Fruit fly (Drosophila melanogaster) whole organism, embryonic: ENCODE data around the gene mag.

Experiments used
- Atf-2 ChIP-seq: fragments of 200-800 bp; sonication (Bioruptor generic); optimal IDR thresholded peaks from 2 replicates; lab custom pipeline; 2016; ENCODE audit warnings: missing biosample characterization, missing genetic modification characterization
- CG10979 ChIP-seq: fragments of 200-800 bp; sonication (Bioruptor generic); optimal IDR thresholded peaks from 2 replicates; lab custom pipeline; 2018; ENCODE audit warnings: missing biosample characterization, mild to moderate bottlenecking, missing genetic modification characterization, moderate library complexity
- CG11696 ChIP-seq: fragments of 200-800 bp; sonication (Bioruptor generic); IDR thresholded peaks from 2 replicates; pipeline ENCODE4 v1.3.6; 2022; ENCODE audit warnings: missing biosample characterization, missing genetic modification characterization
- CG15696 ChIP-seq: fragments of 200-800 bp; sonication (Bioruptor generic); optimal IDR thresholded peaks from 2 replicates; lab custom pipeline; 2019; ENCODE audit warnings: missing biosample characterization, mild to moderate bottlenecking, missing genetic modification characterization, moderate library complexity
- CG1603 ChIP-seq: fragments of 200-800 bp; sonication (Bioruptor generic); optimal IDR thresholded peaks from 2 replicates; lab custom pipeline; 2019; ENCODE audit warnings: missing biosample characterization, mild to moderate bottlenecking, missing genetic modification characterization, moderate library complexity
- CG1647 ChIP-seq: fragments of 200-800 bp; sonication (Bioruptor generic); optimal IDR thresholded peaks from 3 replicates; lab custom pipeline; 2016; ENCODE audit warnings: missing biosample characterization, missing genetic modification characterization
- CG16863 ChIP-seq: fragments of 200-800 bp; sonication (Bioruptor generic); optimal IDR thresholded peaks from 3 replicates; lab custom pipeline; 2016; ENCODE audit warnings: missing biosample characterization, missing genetic modification characterization
- CG17612 ChIP-seq: fragments of 200-800 bp; sonication (Bioruptor generic); IDR thresholded peaks from 2 replicates; pipeline ENCODE4 v1.3.6; 2022; ENCODE audit warnings: missing biosample characterization, missing genetic modification characterization
- CG18011 ChIP-seq: fragments of 200-800 bp; sonication (Bioruptor generic); optimal IDR thresholded peaks from 2 replicates; lab custom pipeline; 2017; ENCODE audit warnings: missing biosample characterization, missing genetic modification characterization, mild to moderate bottlenecking, moderate library complexity, missing genotype
- CG18476 ChIP-seq: fragments of 200-800 bp; sonication (Bioruptor generic); optimal IDR thresholded peaks from 2 replicates; lab custom pipeline; 2016; ENCODE audit warnings: missing biosample characterization, mild to moderate bottlenecking, missing genetic modification characterization
- CG2120 ChIP-seq: fragments of 200-800 bp; sonication (Bioruptor generic); optimal IDR thresholded peaks from 3 replicates; lab custom pipeline; 2016; ENCODE audit warnings: missing biosample characterization, missing genetic modification characterization
- CG33557 ChIP-seq: fragments of 200-800 bp; sonication (Bioruptor generic); optimal IDR thresholded peaks from 2 replicates; lab custom pipeline; 2019; ENCODE audit warnings: missing biosample characterization, mild to moderate bottlenecking, missing genetic modification characterization, moderate library complexity
- CG4282 ChIP-seq: fragments of 200-800 bp; sonication (Bioruptor generic); optimal IDR thresholded peaks from 2 replicates; lab custom pipeline; 2016; ENCODE audit warnings: missing biosample characterization, missing genetic modification characterization
- CG4820 ChIP-seq: fragments of 200-800 bp; sonication (Bioruptor generic); optimal IDR thresholded peaks from 3 replicates; lab custom pipeline; 2016; ENCODE audit warnings: missing biosample characterization, missing genetic modification characterization
- CG4854 ChIP-seq: fragments of 200-800 bp; sonication (Bioruptor generic); optimal IDR thresholded peaks from 2 replicates; lab custom pipeline; 2016; ENCODE audit warnings: missing biosample characterization, missing genetic modification characterization, inconsistent platforms
- CG6813 ChIP-seq: fragments of 200-800 bp; sonication (Bioruptor generic); optimal IDR thresholded peaks from 2 replicates; lab custom pipeline; 2017; ENCODE audit warnings: missing biosample characterization, missing genetic modification characterization, mild to moderate bottlenecking, moderate library complexity, missing genetic modification reagents
- CG9609 ChIP-seq: fragments of 200-800 bp; sonication (Bioruptor generic); optimal IDR thresholded peaks from 3 replicates; lab custom pipeline; 2016; ENCODE audit warnings: missing biosample characterization, missing genetic modification characterization
- CG9932 ChIP-seq: fragments of 200-800 bp; sonication (Bioruptor generic); IDR thresholded peaks from 2 replicates; pipeline ENCODE4 v1.3.6; 2022; ENCODE audit warnings: missing biosample characterization, missing genetic modification characterization
- D ChIP-seq, 2 experiments: fragments of 200-800 bp in 1 of 2; fragments of >200 bp in 1 of 2; sonication (Bioruptor generic) in 1 of 2; optimal IDR thresholded peaks; 2 replicates in 1 of 2; 3 replicates in 1 of 2; lab custom pipeline; 2017; ENCODE audit warnings: mild to moderate bottlenecking in 1 of 2, missing biosample characterization in 1 of 2, missing genetic modification characterization in 1 of 2, missing genetic modification reagents in 1 of 2
- Dref ChIP-seq: fragments of 200-800 bp; sonication (Bioruptor generic); IDR thresholded peaks from 2 replicates; pipeline ENCODE4 v1.3.6; 2022; ENCODE audit warnings: missing biosample characterization, missing genetic modification characterization
- Gug ChIP-seq: fragments of 200-800 bp; sonication (Bioruptor generic); IDR thresholded peaks from 4 replicates; pipeline ENCODE4 v1.3.6; 2022; ENCODE audit warnings: missing biosample characterization, missing genetic modification characterization
- HmgZ ChIP-seq: fragments of 200-800 bp; sonication (Bioruptor generic); optimal IDR thresholded peaks from 2 replicates; lab custom pipeline; 2018; ENCODE audit warnings: missing biosample characterization, mild to moderate bottlenecking, missing genetic modification characterization
- Max ChIP-seq: fragments of 200-800 bp; sonication (Bioruptor generic); optimal IDR thresholded peaks from 2 replicates; lab custom pipeline; 2016; ENCODE audit warnings: missing biosample characterization, mild to moderate bottlenecking, missing genetic modification characterization
- Nf-YB ChIP-seq: fragments of 200-800 bp; sonication (Bioruptor generic); optimal IDR thresholded peaks from 3 replicates; lab custom pipeline; 2019; ENCODE audit warnings: missing biosample characterization, mild to moderate bottlenecking, missing genetic modification characterization, moderate library complexity
- NfI ChIP-seq: fragments of 200-800 bp; sonication (Bioruptor generic); optimal IDR thresholded peaks from 3 replicates; lab custom pipeline; 2018; ENCODE audit warnings: missing biosample characterization, mild to moderate bottlenecking, missing genetic modification characterization, moderate library complexity
- Poxn ChIP-seq: fragments of 200-800 bp; sonication (Bioruptor generic); IDR thresholded peaks from 2 replicates; pipeline ENCODE4 v1.3.6; 2022; ENCODE audit warnings: missing biosample characterization, missing genetic modification characterization
- Ptx1 ChIP-seq: fragments of 200-800 bp; sonication (Bioruptor generic); IDR thresholded peaks from 2 replicates; pipeline ENCODE4 v1.3.6; 2022; ENCODE audit warnings: missing biosample characterization, missing genetic modification characterization
- abd-A ChIP-seq: fragments of 200-800 bp; sonication (Bioruptor generic); optimal IDR thresholded peaks from 3 replicates; lab custom pipeline; 2019; ENCODE audit warnings: missing biosample characterization, mild to moderate bottlenecking, missing genetic modification characterization, moderate library complexity
- ac ChIP-seq: fragments of 200-800 bp; sonication (Bioruptor generic); optimal IDR thresholded peaks from 3 replicates; lab custom pipeline; 2017; ENCODE audit warnings: missing biosample characterization, mild to moderate bottlenecking, missing genetic modification characterization
- az2 ChIP-seq: fragments of 200-800 bp; sonication (Bioruptor generic); optimal IDR thresholded peaks from 3 replicates; lab custom pipeline; 2016; ENCODE audit warnings: missing biosample characterization, missing genetic modification characterization
- br ChIP-seq: fragments of >200 bp; optimal IDR thresholded peaks from 2 replicates; lab custom pipeline; 2017
- cato ChIP-seq: fragments of 200-800 bp; sonication (Bioruptor generic); optimal IDR thresholded peaks from 2 replicates; lab custom pipeline; 2016; ENCODE audit warnings: missing biosample characterization, missing genetic modification characterization, borderline replicate concordance
- chm ChIP-seq: fragments of 200-800 bp; sonication (Bioruptor generic); IDR thresholded peaks from 2 replicates; pipeline ENCODE4 v1.3.6; 2022; ENCODE audit warnings: missing biosample characterization, missing genetic modification characterization
- danr ChIP-seq: fragments of 200-800 bp; sonication (Bioruptor generic); IDR thresholded peaks from 2 replicates; pipeline ENCODE4 v1.3.6; 2022; ENCODE audit warnings: missing biosample characterization, missing genetic modification characterization
- ewg ChIP-seq: fragments of 200-800 bp; sonication (Bioruptor generic); optimal IDR thresholded peaks from 3 replicates; lab custom pipeline; 2017; ENCODE audit warnings: mild to moderate bottlenecking, missing biosample characterization, missing genetic modification reagents, missing genetic modification characterization
- fu2 ChIP-seq: fragments of 200-800 bp; sonication (Bioruptor generic); optimal IDR thresholded peaks from 2 replicates; lab custom pipeline; 2016; ENCODE audit warnings: missing biosample characterization, missing genetic modification characterization
- gcm ChIP-seq: fragments of 200-800 bp; sonication (Bioruptor generic); optimal IDR thresholded peaks from 2 replicates; lab custom pipeline; 2019; ENCODE audit warnings: missing biosample characterization, mild to moderate bottlenecking, missing genetic modification characterization, moderate library complexity
- gcm2 ChIP-seq: fragments of 200-800 bp; sonication (Bioruptor generic); optimal IDR thresholded peaks from 2 replicates; lab custom pipeline; 2016; ENCODE audit warnings: missing biosample characterization, missing genetic modification characterization
- gt ChIP-seq: fragments of 200-800 bp; sonication (Bioruptor generic); IDR thresholded peaks from 2 replicates; pipeline ENCODE4 v1.3.6; 2022; ENCODE audit warnings: missing biosample characterization, missing genetic modification characterization
- jumu ChIP-seq: fragments of 200-800 bp; sonication (Bioruptor generic); optimal IDR thresholded peaks from 3 replicates; lab custom pipeline; 2016; ENCODE audit warnings: missing biosample characterization, missing genetic modification characterization
- kni ChIP-seq: fragments of 200-800 bp; sonication (Bioruptor generic); optimal IDR thresholded peaks from 3 replicates; lab custom pipeline; 2017; ENCODE audit warnings: mild to moderate bottlenecking, missing biosample characterization, missing genetic modification reagents, missing genetic modification characterization
- lab ChIP-seq: fragments of 200-800 bp; sonication (Bioruptor generic); optimal IDR thresholded peaks from 3 replicates; lab custom pipeline; 2017; ENCODE audit warnings: missing biosample characterization, missing genetic modification characterization, mild to moderate bottlenecking, moderate library complexity, missing genetic modification reagents
- otp ChIP-seq: fragments of 200-800 bp; sonication (Bioruptor generic); IDR thresholded peaks from 3 replicates; pipeline ENCODE4, ENCODE4 v1.3.6; 2022; ENCODE audit warnings: missing biosample characterization, missing genetic modification characterization
- p53 ChIP-seq: fragments of 200-800 bp; sonication (Bioruptor generic); optimal IDR thresholded peaks from 2 replicates; lab custom pipeline; 2016; ENCODE audit warnings: missing biosample characterization, missing genetic modification characterization
- ranshi ChIP-seq: fragments of 200-800 bp; sonication (Bioruptor generic); IDR thresholded peaks from 2 replicates; pipeline ENCODE4 v1.3.6; 2022; ENCODE audit warnings: missing biosample characterization, missing genetic modification characterization
- sens ChIP-seq: fragments of 200-800 bp; sonication (Bioruptor generic); peaks from one replicate; lab custom pipeline; 2016; ENCODE audit warnings: missing biosample characterization, missing genetic modification characterization
- sna ChIP-seq: fragments of 200-800 bp; sonication (Bioruptor generic); IDR thresholded peaks from 2 replicates; pipeline ENCODE4 v1.3.6; 2022; ENCODE audit warnings: missing biosample characterization, missing genetic modification characterization; ENCODE audit not compliant: partially characterized antibody
- sr ChIP-seq: fragments of 200-800 bp; sonication (Bioruptor generic); IDR thresholded peaks from 3 replicates; pipeline ENCODE4 v1.3.6; 2022; ENCODE audit warnings: missing biosample characterization, missing genetic modification characterization
- tin ChIP-seq: fragments of 200-800 bp; sonication (Bioruptor generic); optimal IDR thresholded peaks from 3 replicates; lab custom pipeline; 2016; ENCODE audit warnings: missing biosample characterization, missing genetic modification characterization
- tup ChIP-seq: fragments of 200-800 bp; sonication (Bioruptor generic); optimal IDR thresholded peaks from 2 replicates; lab custom pipeline; 2016; ENCODE audit warnings: missing biosample characterization, mild to moderate bottlenecking, missing genetic modification characterization, moderate library complexity
- zen2 ChIP-seq: fragments of 200-800 bp; sonication (Bioruptor generic); IDR thresholded peaks from 3 replicates; pipeline ENCODE4 v1.3.6; 2022; ENCODE audit warnings: missing biosample characterization, missing genetic modification characterization; ENCODE audit not compliant: partially characterized antibody
- zfh1 ChIP-seq: fragments of 200-800 bp; sonication (Bioruptor generic); IDR thresholded peaks from 3 replicates; pipeline ENCODE4 v1.3.6; 2022; ENCODE audit warnings: missing biosample characterization, missing genetic modification characterization

The mag gene

DNA sequence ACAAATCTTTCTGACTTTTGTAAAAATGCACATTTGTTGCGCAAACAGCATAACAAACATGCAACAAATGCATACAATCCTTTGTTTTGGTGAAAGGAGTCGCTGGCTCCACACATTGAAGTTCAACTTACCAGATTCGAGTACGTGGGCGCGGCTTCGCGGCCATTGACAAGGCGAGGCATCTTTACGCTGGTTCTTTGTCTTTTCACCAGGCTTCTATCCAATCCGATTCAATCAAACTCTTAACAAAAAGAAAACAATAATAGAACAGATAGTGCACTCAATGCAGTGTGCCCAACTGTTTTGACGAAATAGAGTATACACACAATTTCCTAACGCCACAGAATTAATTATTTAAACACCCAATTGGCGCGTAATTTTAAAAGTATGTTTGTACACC lies 30.3 kb upstream of the mag start, which contains the start of gene CG5262 (continued):
- TF ChIP-seq otp (GFP tag; lab: Robert Waterston, UW) (no peak), CG18011 (no peak), tup (GFP tag; lab: Kevin White, UChicago) (no peak), Gug (GFP tag; lab: Robert Waterston, UW) (no peak), D (optimal IDR thresholded peaks at IDR 0.05; lab: Kevin White, UChicago) (no peak), D (GFP tag; optimal IDR thresholded peaks at IDR 0.05; lab: Kevin White, UChicago) (no peak), gcm2 (GFP tag; lab: Kevin White, UChicago) (no peak), CG1603 (tag; lab: Kevin White, UChicago) (no peak), p53 (GFP tag; lab: Kevin White, UChicago) (no peak), CG9609 (GFP tag; lab: Kevin White, UChicago) (no peak), CG6813 (GFP tag; lab: Kevin White, UChicago) (no peak), lab (no peak), CG18476 (no peak), NfI (GFP tag; lab: Kevin White, UChicago) (no peak), CG1647 (no peak), sens (GFP tag; lab: Kevin White, UChicago) (no peak), ac (GFP tag; lab: Kevin White, UChicago) (no peak), Nf-YB (GFP tag; lab: Kevin White, UChicago) (peak; percentile 64), CG33557 (GFP tag; lab: Kevin White, UChicago) (no peak), CG4854 (no peak), Max (GFP tag; lab: Kevin White, UChicago) (no peak), HmgZ (tag; lab: Kevin White, UChicago) (peak; percentile 47), fu2 (no peak), jumu (GFP tag; lab: Kevin White, UChicago) (no peak), Poxn (GFP tag; lab: Robert Waterston, UW) (no peak), chm (GFP tag; lab: Robert Waterston, UW) (no peak), sna (GFP tag; lab: Robert Waterston, UW) (0 out of 2 replicates have a peak, but pooled peaks have one; percentile 15), CG17612 (no peak), CG10979 (no peak), Dref (GFP tag; lab: Robert Waterston, UW) (peak; percentile 43; the same call in 1 of the 2 replicates), CG4282 (no peak), danr (no peak), ranshi (GFP tag; lab: Robert Waterston, UW) (no peak), CG4820 (GFP tag; lab: Kevin White, UChicago) (no peak), CG9932 (GFP tag; lab: Robert Waterston, UW) (no peak), Ptx1 (GFP tag; lab: Robert Waterston, UW) (no peak), CG2120 (GFP tag; lab: Kevin White, UChicago) (no peak), az2 (GFP tag; lab: Kevin White, UChicago) (no peak), kni (no peak), zfh1 (GFP tag; lab: Robert Waterston, UW) (no peak), gt (no peak), gcm (no peak), sr (GFP tag; lab: Robert Waterston, UW) (no peak), CG16863 (GFP tag; lab: Kevin White, UChicago) (no peak), CG15696 (no peak), CG11696 (GFP tag; lab: Robert Waterston, UW) (no peak), ewg (GFP tag; lab: Kevin White, UChicago) (no peak), zen2 (GFP tag; lab: Robert Waterston, UW) (no peak), Atf-2 (GFP tag; lab: Kevin White, UChicago) (no peak), br (no peak), abd-A (tag; lab: Kevin White, UChicago) (no peak), cato (GFP tag; lab: Kevin White, UChicago) (no peak), tin (no peak)
